Worm (Caenorhabditis elegans) whole organism, young adult: ENCODE data around the gene ZK1307.1.

Experiments used
- B0261.1 ChIP-seq: sonication (generic microtip); optimal IDR thresholded peaks from 2 replicates; lab custom pipeline; 2016; ENCODE audit warnings: mild to moderate bottlenecking, missing genetic modification characterization, moderate library complexity, missing compliant biosample characterization
- B0336.3 ChIP-seq: fragments of 200-800 bp; sonication (Bioruptor generic); IDR thresholded peaks from 2 replicates; pipeline ENCODE4 v1.3.6; 2022; ENCODE audit warnings: missing genetic modification characterization, missing compliant biosample characterization
- C06A6.2 ChIP-seq: fragments of 200-800 bp; sonication (Bioruptor generic); conservative IDR thresholded peaks from 2 replicates; pipeline ENCODE4 v1.3.6; 2022; ENCODE audit warnings: missing genetic modification characterization, missing compliant biosample characterization
- F22D6.2 ChIP-seq: sonication (generic microtip); optimal IDR thresholded peaks from 2 replicates; lab custom pipeline; 2016; ENCODE audit warnings: mild to moderate bottlenecking, missing genetic modification characterization, missing compliant biosample characterization
- F33H1.4 ChIP-seq: fragments of 200-800 bp; sonication (Bioruptor generic); IDR thresholded peaks from 2 replicates; pipeline ENCODE4 v1.3.6; 2022; ENCODE audit warnings: missing genetic modification reagents, missing genetic modification characterization, missing compliant biosample characterization
- F52B5.7 ChIP-seq: sonication (generic microtip); optimal IDR thresholded peaks from 2 replicates; lab custom pipeline; 2016; ENCODE audit warnings: mild to moderate bottlenecking, missing genetic modification characterization, missing compliant biosample characterization
- K12H6.12 ChIP-seq: fragments of 200-800 bp; sonication (Bioruptor generic); optimal IDR thresholded peaks from 2 replicates; lab custom pipeline; 2018; ENCODE audit warnings: mild to moderate bottlenecking, missing genetic modification characterization, missing compliant biosample characterization
- Y53F4B.3 ChIP-seq: fragments of 200-800 bp; sonication (Bioruptor generic); IDR thresholded peaks from 2 replicates; pipeline ENCODE4 v1.3.6; 2022; ENCODE audit warnings: missing genetic modification reagents, missing genetic modification characterization, missing compliant biosample characterization
- ama-1 ChIP-seq, 3 experiments: fragments of 150-350 bp in 1 of 3; sonication (generic microtip) in 2 of 3; optimal IDR thresholded peaks; 2 replicates each; lab custom pipeline; 2014 to 2018; ENCODE audit warnings: missing biosample characterization in 2 of 3, missing genetic modification characterization in 2 of 3, missing genetic modification reagents in 2 of 3
- atf-7 ChIP-seq: sonication (generic microtip); optimal IDR thresholded peaks from 2 replicates; lab custom pipeline; 2017; ENCODE audit warnings: mild to moderate bottlenecking, missing genetic modification characterization, missing compliant biosample characterization
- attf-5 ChIP-seq: fragments of 200-800 bp; sonication (Bioruptor generic); optimal IDR thresholded peaks from 2 replicates; lab custom pipeline; 2018; ENCODE audit warnings: mild to moderate bottlenecking, missing genetic modification characterization, missing compliant biosample characterization
- bed-1 ChIP-seq: fragments of 200-800 bp; sonication (Bioruptor generic); IDR thresholded peaks from 2 replicates; pipeline ENCODE4 v1.3.6; 2022; ENCODE audit warnings: missing genetic modification reagents, missing genetic modification characterization, missing compliant biosample characterization
- bed-2 ChIP-seq: fragments of 200-800 bp; sonication (Bioruptor generic); IDR thresholded peaks from 2 replicates; pipeline ENCODE4 v1.3.6; 2022; ENCODE audit warnings: missing genetic modification reagents, missing genetic modification characterization, missing compliant biosample characterization
- ceh-91 ChIP-seq: fragments of 200-800 bp; sonication (Bioruptor generic); IDR thresholded peaks from 2 replicates; pipeline ENCODE4 v1.3.6; 2022; ENCODE audit warnings: missing genetic modification reagents, missing genetic modification characterization, missing compliant biosample characterization
- dox-1 ChIP-seq: fragments of 200-800 bp; sonication (Bioruptor generic); IDR thresholded peaks from 2 replicates; pipeline ENCODE4 v1.3.6; 2022; ENCODE audit warnings: missing genetic modification reagents, missing genetic modification characterization, missing compliant biosample characterization
- egl-18 ChIP-seq: fragments of 200-800 bp; sonication (Bioruptor generic); IDR thresholded peaks from 2 replicates; pipeline ENCODE4 v1.3.6; 2022; ENCODE audit warnings: missing genetic modification reagents, missing genetic modification characterization, missing compliant biosample characterization
- ets-4 ChIP-seq: fragments of 200-800 bp; sonication (Bioruptor generic); optimal IDR thresholded peaks from 2 replicates; lab custom pipeline; 2018; ENCODE audit warnings: mild to moderate bottlenecking, missing genetic modification characterization, missing compliant biosample characterization
- fkh-3 ChIP-seq: sonication (generic microtip); optimal IDR thresholded peaks from 2 replicates; lab custom pipeline; 2016; ENCODE audit warnings: mild to moderate bottlenecking, missing genetic modification characterization, missing compliant biosample characterization
- hlh-26 ChIP-seq: fragments of 200-800 bp; sonication (Bioruptor generic); conservative IDR thresholded peaks from 2 replicates; pipeline ENCODE4 v1.3.6; 2022; ENCODE audit warnings: missing genetic modification reagents, missing genetic modification characterization, missing compliant biosample characterization
- lin-40 ChIP-seq: sonication (generic microtip); optimal IDR thresholded peaks from 2 replicates; lab custom pipeline; 2016; ENCODE audit warnings: missing genetic modification characterization, mild to moderate bottlenecking, missing compliant biosample characterization, missing genotype, missing genetic modification reagents
- lin-54 ChIP-seq: fragments of 200-800 bp; sonication (Bioruptor generic); optimal IDR thresholded peaks from 2 replicates; lab custom pipeline; 2018; ENCODE audit warnings: mild to moderate bottlenecking, missing genetic modification characterization, missing compliant biosample characterization
- lir-1 ChIP-seq: fragments of 200-800 bp; sonication (Bioruptor generic); conservative IDR thresholded peaks from 2 replicates; pipeline ENCODE4 v1.3.6; 2022; ENCODE audit warnings: missing genetic modification reagents, missing genetic modification characterization, missing compliant biosample characterization
- lsl-1 ChIP-seq: fragments of 200-800 bp; sonication (Bioruptor generic); optimal IDR thresholded peaks from 2 replicates; lab custom pipeline; 2018; ENCODE audit warnings: mild to moderate bottlenecking, missing genetic modification characterization, moderate library complexity, missing compliant biosample characterization
- madf-10 ChIP-seq: sonication (generic microtip); optimal IDR thresholded peaks from 2 replicates; lab custom pipeline; 2016; ENCODE audit warnings: mild to moderate bottlenecking, missing genetic modification characterization, missing compliant biosample characterization
- madf-6 ChIP-seq: fragments of 200-800 bp; sonication (Bioruptor generic); IDR thresholded peaks from 2 replicates; pipeline ENCODE4 v1.3.6; 2022; ENCODE audit warnings: missing genetic modification reagents, missing genetic modification characterization, missing compliant biosample characterization
- mcd-1 ChIP-seq: fragments of 200-800 bp; sonication (Bioruptor generic); IDR thresholded peaks from 2 replicates; pipeline ENCODE4 v1.3.6; 2022; ENCODE audit warnings: missing genetic modification reagents, missing genetic modification characterization, missing compliant biosample characterization
- nfya-1 ChIP-seq: sonication (generic microtip); optimal IDR thresholded peaks from 2 replicates; lab custom pipeline; 2017; ENCODE audit warnings: antibody characterized with exemption, missing compliant biosample characterization, missing genetic modification characterization, borderline replicate concordance; ENCODE audit not compliant: insufficient read depth
- nhr-90 ChIP-seq: sonication (generic microtip); optimal IDR thresholded peaks from 2 replicates; lab custom pipeline; 2016; ENCODE audit warnings: missing genotype, mild to moderate bottlenecking, missing genetic modification characterization, missing compliant biosample characterization
- pbrm-1 ChIP-seq: fragments of 200-800 bp; sonication (Bioruptor generic); IDR thresholded peaks from 2 replicates; pipeline ENCODE4 v1.3.6; 2022; ENCODE audit warnings: missing genetic modification reagents, missing genetic modification characterization, missing compliant biosample characterization
- rcor-1 ChIP-seq: fragments of 200-800 bp; sonication (Bioruptor generic); IDR thresholded peaks from 2 replicates; pipeline ENCODE4 v1.3.6; 2022; ENCODE audit warnings: missing genetic modification reagents, missing genetic modification characterization, missing compliant biosample characterization
- rec-8 ChIP-seq, 2 experiments: sonication (generic microtip); optimal IDR thresholded peaks; 2 replicates each; lab custom pipeline; 2016; ENCODE audit warnings: mild to moderate bottlenecking in 2 of 2, missing genetic modification characterization in 2 of 2, missing genetic modification reagents in 2 of 2, missing genotype in 2 of 2, missing biosample characterization in 1 of 2, missing compliant biosample characterization in 1 of 2, moderate library complexity in 1 of 2
- sdz-38 ChIP-seq: sonication (generic microtip); optimal IDR thresholded peaks from 2 replicates; lab custom pipeline; 2016; ENCODE audit warnings: missing genotype, missing genetic modification characterization, missing compliant biosample characterization
- snpc-1.1 ChIP-seq: sonication (generic microtip); optimal IDR thresholded peaks from 2 replicates; lab custom pipeline; 2017; ENCODE audit warnings: missing genetic modification characterization, mild to moderate bottlenecking, missing compliant biosample characterization, antibody characterized with exemption, moderate library complexity, missing genotype, missing genetic modification reagents; ENCODE audit not compliant: insufficient read depth
- snpc-1.3 ChIP-seq: sonication (generic microtip); optimal IDR thresholded peaks from 2 replicates; lab custom pipeline; 2017; ENCODE audit warnings: missing genetic modification characterization, mild to moderate bottlenecking, missing compliant biosample characterization, antibody characterized with exemption, moderate library complexity, missing genotype, missing genetic modification reagents; ENCODE audit not compliant: insufficient read depth
- snpc-4 ChIP-seq, 5 experiments: fragments of 150-350 bp in 1 of 5; sonication (generic microtip) in 4 of 5; optimal IDR thresholded peaks; 2 replicates each; lab custom pipeline; 2014 to 2018; ENCODE audit warnings: missing genetic modification characterization in 5 of 5, missing biosample characterization in 3 of 5, antibody characterized with exemption in 2 of 5, mild to moderate bottlenecking in 2 of 5, missing compliant biosample characterization in 2 of 5, missing genotype in 2 of 5, moderate library complexity in 2 of 5, missing genetic modification reagents in 1 of 5
- somi-1 ChIP-seq: fragments of 200-800 bp; sonication (Bioruptor generic); optimal IDR thresholded peaks from 2 replicates; lab custom pipeline; 2018; ENCODE audit warnings: mild to moderate bottlenecking, missing genetic modification characterization, missing compliant biosample characterization
- unc-62 ChIP-seq: fragments of 150-350 bp; optimal IDR thresholded peaks from 2 replicates; lab custom pipeline; 2014; ENCODE audit warnings: missing biosample characterization, missing genetic modification reagents, missing genetic modification characterization
- xnd-1 ChIP-seq: sonication (generic microtip); optimal IDR thresholded peaks from 2 replicates; lab custom pipeline; 2016; ENCODE audit warnings: missing genotype, missing genetic modification reagents, missing genetic modification characterization, missing compliant biosample characterization
- zfh-2 ChIP-seq: fragments of 200-800 bp; sonication (Bioruptor generic); conservative IDR thresholded peaks from 2 replicates; pipeline ENCODE4 v1.3.6; 2022; ENCODE audit warnings: missing genetic modification reagents, missing genetic modification characterization, missing compliant biosample characterization
- zim-3 ChIP-seq: sonication (generic microtip); optimal IDR thresholded peaks from 2 replicates; lab custom pipeline; 2017; ENCODE audit warnings: mild to moderate bottlenecking, missing genetic modification characterization, moderate library complexity, missing compliant biosample characterization
- ztf-22 ChIP-seq: fragments of 200-800 bp; sonication (Bioruptor generic); optimal IDR thresholded peaks from 2 replicates; lab custom pipeline; 2018; ENCODE audit warnings: mild to moderate bottlenecking, missing genetic modification characterization, moderate library complexity, missing compliant biosample characterization
- ztf-26 ChIP-seq: sonication (generic microtip); optimal IDR thresholded peaks from 2 replicates; lab custom pipeline; 2017; ENCODE audit warnings: missing genetic modification characterization, missing compliant biosample characterization

ZK1307.1 gene

ce11 chrII:9619402-9619862 is 35.9 kb downstream of the ZK1307.1 start (continued):
- TF ChIP-seq xnd-1 (tag; lab: Kevin White, UChicago) (no peak), rcor-1 (no peak), attf-5 (peak; percentile 50), K12H6.12 (tag; lab: Kevin White, UChicago) (peak; percentile 25), mcd-1 (peak; percentile 35; the same call in 1 of the 2 replicates), atf-7 (tag; lab: Kevin White, UChicago) (peak; percentile 47), madf-10 (tag; lab: Kevin White, UChicago) (peak; percentile 15), nfya-1 (tag; lab: Kevin White, UChicago) (no peak), snpc-1.1 (tag; lab: Kevin White, UChicago) (no peak), ama-1 (optimal IDR thresholded peaks at IDR 0.05; lab: Kevin White, UChicago) (peak; percentile 39), ama-1 (GFP tag; optimal IDR thresholded peaks at IDR 0.05; lab: Kevin White, UChicago) (no peak), fkh-3 (tag; lab: Kevin White, UChicago) (no peak), pbrm-1 (GFP tag; lab: Robert Waterston, UW) (no peak), zfh-2 (0 out of 2 replicates have a peak, but pooled peaks have one; percentile 25), ztf-22 (GFP tag; lab: Kevin White, UChicago) (peak; percentile 76), ztf-26 (tag; lab: Kevin White, UChicago) (peak; percentile 27), sdz-38 (tag; lab: Kevin White, UChicago) (no peak), F52B5.7 (tag; lab: Kevin White, UChicago) (no peak), snpc-4 (GFP tag; optimal IDR thresholded peaks at IDR 0.05; lab: Kevin White, UChicago) (no peak), snpc-4 (tag; optimal IDR thresholded peaks at IDR 0.05; lab: Kevin White, UChicago) (peak in 3 of 4 experiments; percentile 3 to 32 (median 6)), lin-54 (GFP tag; lab: Kevin White, UChicago) (peak; percentile 25), F22D6.2 (tag; lab: Kevin White, UChicago) (peak; percentile 5), dox-1 (GFP tag; lab: Robert Waterston, UW) (peak; percentile 49; the same call in 1 of the 2 replicates), somi-1 (peak; percentile 56), bed-1 (GFP tag; lab: Robert Waterston, UW) (no peak), B0261.1 (tag; lab: Kevin White, UChicago) (no peak), hlh-26 (GFP tag; lab: Robert Waterston, UW) (no peak), nhr-90 (peak; percentile 50), zim-3 (tag; lab: Kevin White, UChicago) (peak; percentile 15), ets-4 (GFP tag; lab: Kevin White, UChicago) (peak; percentile 94), snpc-1.3 (tag; lab: Kevin White, UChicago) (no peak), egl-18 (no peak), lir-1 (GFP tag; lab: Robert Waterston, UW) (no peak), C06A6.2 (GFP tag; lab: Robert Waterston, UW) (0 out of 2 replicates have a peak, but pooled peaks have one; percentile 11), lin-40 (tag; lab: Kevin White, UChicago) (no peak), bed-2 (no peak), lsl-1 (GFP tag; lab: Kevin White, UChicago) (no peak), madf-6 (no peak), Y53F4B.3 (GFP tag; lab: Robert Waterston, UW) (no peak), B0336.3 (peak; percentile 41; the same call in 1 of the 2 replicates), unc-62 (GFP tag; lab: Kevin White, UChicago) (no peak), rec-8 (tag; optimal IDR thresholded peaks at IDR 0.05; lab: Kevin White, UChicago) (no peak), ceh-91 (GFP tag; lab: Robert Waterston, UW) (no peak), F33H1.4 (GFP tag; lab: Robert Waterston, UW) (no peak)
